Worm (Caenorhabditis elegans) whole organism, L4 larva: ENCODE data around the gene K03B4.2.
A peak's percentile ranks its signal among the peaks of the same experiment; 100 is the strongest.

Experiments
- F49E8.2 ChIP-seq: sonication (generic microtip); optimal IDR thresholded peaks from 2 replicates; lab custom pipeline; 2016; ENCODE audit warnings: missing compliant biosample characterization, mild to moderate bottlenecking, missing genetic modification characterization, borderline replicate concordance
- cey-2 ChIP-seq: sonication (generic microtip); optimal IDR thresholded peaks from 3 replicates; lab custom pipeline; 2017; ENCODE audit warnings: missing genetic modification characterization, mild to moderate bottlenecking, missing compliant biosample characterization, antibody characterized with exemption, borderline replicate concordance; ENCODE audit not compliant: insufficient read depth
- hif-1 ChIP-seq, 2 experiments: sonication (generic microtip); optimal IDR thresholded peaks; 2 replicates each; lab custom pipeline; 2016 to 2017; ENCODE audit warnings: missing compliant biosample characterization in 2 of 2, missing genetic modification characterization in 2 of 2, missing genetic modification reagents in 2 of 2, missing genotype in 2 of 2, mild to moderate bottlenecking in 1 of 2
- nhr-25 ChIP-seq: sonication (generic microtip); optimal IDR thresholded peaks from 2 replicates; lab custom pipeline; 2017; ENCODE audit warnings: missing genetic modification characterization, mild to moderate bottlenecking, missing compliant biosample characterization, antibody characterized with exemption, moderate library complexity, borderline replicate concordance; ENCODE audit not compliant: insufficient read depth
- nhr-28 ChIP-seq: fragments of 150-350 bp; optimal IDR thresholded peaks from 2 replicates; lab custom pipeline; 2014; ENCODE audit warnings: missing biosample characterization, missing genetic modification characterization
- snpc-4 ChIP-seq: fragments of 150-350 bp; optimal IDR thresholded peaks from 2 replicates; lab custom pipeline; 2014; ENCODE audit warnings: missing biosample characterization, missing genetic modification characterization
- unc-62 ChIP-seq, 3 experiments: fragments of 150-350 bp in 1 of 3; sonication (generic microtip); optimal IDR thresholded peaks in 2 of 3; peaks in 1 of 3; 1 replicate in 1 of 3; 2 replicates in 2 of 3; lab custom pipeline; 2014 to 2017; ENCODE audit warnings: missing biosample characterization in 3 of 3, missing genetic modification characterization in 3 of 3, missing genetic modification reagents in 3 of 3, missing genotype in 1 of 3
- zag-1 ChIP-seq: fragments of 150-350 bp; optimal IDR thresholded peaks from 2 replicates; lab custom pipeline; 2014; ENCODE audit warnings: missing biosample characterization, missing genetic modification characterization
- zfp-3 ChIP-seq: fragments of 200-800 bp; sonication (Bioruptor generic); conservative IDR thresholded peaks from 2 replicates; pipeline ENCODE4 v1.3.6; 2022; ENCODE audit warnings: missing genetic modification reagents, missing genetic modification characterization, missing compliant biosample characterization

- TF ChIP-seq zag-1, result no peak
- no peak for TF ChIP-seq nhr-28 (tag; lab: Kevin White, UChicago)
- TF ChIP-seq zfp-3 (GFP tag; lab: Robert Waterston, UW), result no peak
- TF ChIP-seq cey-2 (tag; lab: Kevin White, UChicago), result no peak
- no peak for TF ChIP-seq snpc-4
- no peak for TF ChIP-seq hif-1 (tag; optimal IDR thresholded peaks at IDR 0.05; lab: Kevin White, UChicago)
- peak in 1 of 2 experiments; percentile 74 for TF ChIP-seq unc-62 (GFP tag; optimal IDR thresholded peaks at IDR 0.05 in 1 of 2; lab: Kevin White, UChicago)
- no peak for TF ChIP-seq unc-62 (tag; optimal IDR thresholded peaks at IDR 0.05; lab: Kevin White, UChicago)
- no peak for TF ChIP-seq F49E8.2 (tag; lab: Kevin White, UChicago)
- TF ChIP-seq nhr-25, result no peak
Observed at ce11 chrV:4694466-4695092, 6.8 kb downstream of the K03B4.2 start.
